Worm (Caenorhabditis elegans) whole organism, L3 larva: ENCODE results near the gene C17G10.1.

Source experiments
- nhr-76 ChIP-seq: fragments of 150-350 bp; sonication (generic microtip); optimal IDR thresholded peaks from 5 replicates; lab custom pipeline; 2014; ENCODE audit warnings: missing biosample characterization, missing genetic modification characterization
- pqm-1 ChIP-seq: fragments of 150-350 bp; optimal IDR thresholded peaks from 2 replicates; lab custom pipeline; 2017; ENCODE audit warnings: missing biosample characterization, missing genetic modification characterization, inconsistent platforms
- snpc-4 ChIP-seq: fragments of 150-350 bp; optimal IDR thresholded peaks from 2 replicates; lab custom pipeline; 2014; ENCODE audit warnings: missing biosample characterization, missing genetic modification characterization

DNA sequence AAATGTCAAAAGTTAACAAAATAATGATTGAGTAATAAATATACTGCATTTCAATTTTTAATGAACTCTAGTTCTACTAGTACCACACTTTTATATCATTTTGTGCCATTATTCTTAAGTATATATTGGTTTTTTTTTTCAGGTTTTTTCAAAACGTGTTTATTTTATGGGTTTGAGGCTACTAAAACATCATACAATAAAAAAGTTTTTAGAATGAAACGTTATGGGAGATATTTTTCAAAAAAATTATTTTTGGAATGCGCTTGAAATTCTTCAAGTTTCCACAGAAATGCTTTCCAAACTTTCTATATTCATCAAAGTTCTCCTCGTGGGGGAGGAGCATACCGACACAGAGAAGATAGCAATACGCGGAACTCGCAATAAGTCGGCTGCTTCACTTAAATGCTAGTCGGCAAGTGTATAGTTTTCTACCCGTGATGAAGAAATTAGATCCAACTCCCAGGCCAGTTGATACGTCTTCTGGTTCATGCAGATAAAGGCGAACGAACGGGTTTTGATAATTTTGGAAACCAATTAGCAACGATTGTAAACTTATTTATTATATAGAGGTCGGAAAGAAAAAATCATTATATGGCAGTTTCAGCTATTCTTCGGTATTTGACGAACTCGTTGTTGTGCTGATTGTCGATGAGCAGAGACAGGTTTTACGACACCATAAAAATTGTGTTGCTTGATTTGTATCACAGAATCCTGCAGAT, 3.1 kb downstream of the C17G10.1 start, which contains the start of gene C17G10.10:
- TF ChIP-seq nhr-76 (tag; lab: Kevin White, UChicago) (no peak), snpc-4 (peak; percentile 99), pqm-1 (tag; lab: Kevin White, UChicago) (peak; percentile 55)
